Fruit fly (Drosophila melanogaster): ENCODE results near the gene CG12229.

The CG12229 gene

dm6 chr3L:17470110-17470509 lies 33.9 kb upstream of the CG12229 start, which contains the start of gene SecCl:
Gene SecCl, plus strand, starts transcription at chr3L:17470127.
- TF ChIP-seq peb (GFP tag; IDR thresholded peaks at IDR 0.05) (no peak), Med (GFP tag) (peak; percentile 62), sima (GFP tag; optimal IDR thresholded peaks at IDR 0.05) (no peak), Deaf1 (tag; optimal IDR thresholded peaks at IDR 0.05) (peak; percentile 94), CG12219 (GFP tag; optimal IDR thresholded peaks at IDR 0.05) (no peak), CG15601 (tag; optimal IDR thresholded peaks at IDR 0.05) (no peak), Optix (GFP tag; IDR thresholded peaks at IDR 0.05) (no peak), Bteb2 (GFP tag; optimal IDR thresholded peaks at IDR 0.05) (no peak), sens-2 (GFP tag; IDR thresholded peaks at IDR 0.05) (no peak), pita (GFP tag; optimal IDR thresholded peaks at IDR 0.05) (no peak), abd-A (tag; optimal IDR thresholded peaks at IDR 0.05) (no peak), zen2 (GFP tag; IDR thresholded peaks at IDR 0.05; ENCODE audit: partially characterized antibody) (no peak), CG8290 (GFP tag; optimal IDR thresholded peaks at IDR 0.05) (peak; percentile 100), CG8290 (tag; optimal IDR thresholded peaks at IDR 0.05) (peak; percentile 63 to 95), hbn (GFP tag; IDR thresholded peaks at IDR 0.05; ENCODE audit: partially characterized antibody) (no peak), CG11696 (GFP tag; IDR thresholded peaks at IDR 0.05) (no peak), CG14667 (GFP tag; IDR thresholded peaks at IDR 0.05) (no peak), CG31365 (tag; optimal IDR thresholded peaks at IDR 0.05) (no peak), Hey (tag; optimal IDR thresholded peaks at IDR 0.05) (no peak), ci (GFP tag; IDR thresholded peaks at IDR 0.05) (peak; percentile 55; the same call in 1 of the 3 replicates), lov (optimal IDR thresholded peaks at IDR 0.05) (no peak), lov (GFP tag; IDR thresholded peaks at IDR 0.05) (0 out of 3 replicates have a peak, but pooled peaks have one; percentile 20), CG4617 (GFP tag; optimal IDR thresholded peaks at IDR 0.05; ENCODE audit: borderline replicate concordance) (no peak), CG18599 (GFP tag; optimal IDR thresholded peaks at IDR 0.05) (peak; percentile 23), CG13287 (GFP tag; IDR thresholded peaks at IDR 0.05; ENCODE audit: partially characterized antibody) (no peak), CG34422 (GFP tag; IDR thresholded peaks at IDR 0.05) (no peak), CG13624 (GFP tag; optimal IDR thresholded peaks at IDR 0.05) (no peak), cad (GFP tag; optimal IDR thresholded peaks at IDR 0.05) (no peak), HLH3B (GFP tag; IDR thresholded peaks at IDR 0.05) (no peak), CG6791 (GFP tag; IDR thresholded peaks at IDR 0.05; ENCODE audit: partially characterized antibody) (peak; percentile 98), Dad (GFP tag; optimal IDR thresholded peaks at IDR 0.05) (no peak), CG10543 (GFP tag; optimal IDR thresholded peaks at IDR 0.05) (peak; percentile 39), HLH4C (GFP tag; IDR thresholded peaks at IDR 0.05; ENCODE audit: partially characterized antibody) (no peak), gsb-n (tag; optimal IDR thresholded peaks at IDR 0.05) (no peak), CG14441 (GFP tag; IDR thresholded peaks at IDR 0.05) (no peak), lbe (GFP tag; optimal IDR thresholded peaks at IDR 0.05) (no peak), ro (GFP tag; IDR thresholded peaks at IDR 0.05) (no peak), CG7556 (GFP tag; optimal IDR thresholded peaks at IDR 0.05) (no peak), CTCF (GFP tag; optimal IDR thresholded peaks at IDR 0.05) (peak; percentile 88), ash1 (GFP tag; optimal IDR thresholded peaks at IDR 0.05) (no peak), Rfx (GFP tag; IDR thresholded peaks at IDR 0.05) (0 out of 2 replicates have a peak, but pooled peaks have one; percentile 14), HmgZ (tag; optimal IDR thresholded peaks at IDR 0.05) (peak; percentile 60), CG10147 (GFP tag; optimal IDR thresholded peaks at IDR 0.05) (no peak), sim (GFP tag; IDR thresholded peaks at IDR 0.05) (no peak), CG17912 (GFP tag; optimal IDR thresholded peaks at IDR 0.05) (no peak), run (tag; optimal IDR thresholded peaks at IDR 0.05) (no peak), CG34224 (GFP tag; IDR thresholded peaks at IDR 0.05; ENCODE audit: partially characterized antibody) (no peak), HmgD (GFP tag; optimal IDR thresholded peaks at IDR 0.05) (no peak), grn (GFP tag; optimal IDR thresholded peaks at IDR 0.05) (peak; percentile 54), GATAe (GFP tag; conservative IDR thresholded peaks at IDR 0.05) (peak; percentile 53), mirr (GFP tag; optimal IDR thresholded peaks at IDR 0.05) (peak; percentile 36), exex (tag; optimal IDR thresholded peaks at IDR 0.05) (peak; percentile 31), CG16863 (GFP tag; optimal IDR thresholded peaks at IDR 0.05) (no peak)
